Worm (Caenorhabditis elegans) whole organism, young adult: ENCODE measurements around the gene nspe-6.

ENCODE experiments used
- B0019.2 ChIP-seq: fragments of 200-800 bp; sonication (Bioruptor generic); conservative IDR thresholded peaks from 2 replicates; pipeline ENCODE4 v1.3.6; 2022; ENCODE audit warnings: missing genetic modification reagents, missing genetic modification characterization, missing compliant biosample characterization
- C06A6.2 ChIP-seq: fragments of 200-800 bp; sonication (Bioruptor generic); conservative IDR thresholded peaks from 2 replicates; pipeline ENCODE4 v1.3.6; 2022; ENCODE audit warnings: missing genetic modification characterization, missing compliant biosample characterization
- F33H1.4 ChIP-seq: fragments of 200-800 bp; sonication (Bioruptor generic); IDR thresholded peaks from 2 replicates; pipeline ENCODE4 v1.3.6; 2022; ENCODE audit warnings: missing genetic modification reagents, missing genetic modification characterization, missing compliant biosample characterization
- F52B5.7 ChIP-seq: sonication (generic microtip); optimal IDR thresholded peaks from 2 replicates; lab custom pipeline; 2016; ENCODE audit warnings: mild to moderate bottlenecking, missing genetic modification characterization, missing compliant biosample characterization
- K11D2.4 ChIP-seq: fragments of 200-800 bp; sonication (Bioruptor generic); IDR thresholded peaks from 2 replicates; pipeline ENCODE4 v1.3.6; 2022; ENCODE audit warnings: missing genetic modification reagents, missing genetic modification characterization, missing compliant biosample characterization
- T26A5.8 ChIP-seq: sonication (generic microtip); optimal IDR thresholded peaks from 2 replicates; lab custom pipeline; 2016; ENCODE audit warnings: missing genetic modification characterization, missing compliant biosample characterization
- atf-7 ChIP-seq: sonication (generic microtip); optimal IDR thresholded peaks from 2 replicates; lab custom pipeline; 2017; ENCODE audit warnings: mild to moderate bottlenecking, missing genetic modification characterization, missing compliant biosample characterization
- attf-6 ChIP-seq: fragments of 200-800 bp; sonication (Bioruptor generic); IDR thresholded peaks from 2 replicates; pipeline ENCODE4 v1.3.6; 2022; ENCODE audit warnings: missing genetic modification reagents, missing genetic modification characterization, missing compliant biosample characterization
- bed-1 ChIP-seq: fragments of 200-800 bp; sonication (Bioruptor generic); IDR thresholded peaks from 2 replicates; pipeline ENCODE4 v1.3.6; 2022; ENCODE audit warnings: missing genetic modification reagents, missing genetic modification characterization, missing compliant biosample characterization
- bed-2 ChIP-seq: fragments of 200-800 bp; sonication (Bioruptor generic); IDR thresholded peaks from 2 replicates; pipeline ENCODE4 v1.3.6; 2022; ENCODE audit warnings: missing genetic modification reagents, missing genetic modification characterization, missing compliant biosample characterization
- ceh-27 ChIP-seq: fragments of 200-800 bp; sonication (Bioruptor generic); optimal IDR thresholded peaks from 2 replicates; lab custom pipeline; 2018; ENCODE audit warnings: mild to moderate bottlenecking, missing genetic modification characterization, moderate library complexity, missing compliant biosample characterization
- ceh-40 ChIP-seq: fragments of 200-800 bp; sonication (Bioruptor generic); IDR thresholded peaks from 2 replicates; pipeline ENCODE4 v1.3.6; 2022; ENCODE audit warnings: missing genetic modification characterization, missing compliant biosample characterization
- ceh-79 ChIP-seq: sonication (generic microtip); optimal IDR thresholded peaks from 2 replicates; lab custom pipeline; 2017; ENCODE audit warnings: mild to moderate bottlenecking, missing genetic modification characterization, missing compliant biosample characterization
- dox-1 ChIP-seq: fragments of 200-800 bp; sonication (Bioruptor generic); IDR thresholded peaks from 2 replicates; pipeline ENCODE4 v1.3.6; 2022; ENCODE audit warnings: missing genetic modification reagents, missing genetic modification characterization, missing compliant biosample characterization
- dpff-1 ChIP-seq: sonication (generic microtip); optimal IDR thresholded peaks from 2 replicates; lab custom pipeline; 2017; ENCODE audit warnings: mild to moderate bottlenecking, missing genetic modification characterization, missing compliant biosample characterization
- egl-18 ChIP-seq: fragments of 200-800 bp; sonication (Bioruptor generic); IDR thresholded peaks from 2 replicates; pipeline ENCODE4 v1.3.6; 2022; ENCODE audit warnings: missing genetic modification reagents, missing genetic modification characterization, missing compliant biosample characterization
- egl-44 ChIP-seq: fragments of 200-800 bp; sonication (Bioruptor generic); IDR thresholded peaks from 2 replicates; pipeline ENCODE4 v1.3.6; 2022; ENCODE audit warnings: missing genetic modification reagents, missing genetic modification characterization, missing compliant biosample characterization
- ets-4 ChIP-seq: fragments of 200-800 bp; sonication (Bioruptor generic); optimal IDR thresholded peaks from 2 replicates; lab custom pipeline; 2018; ENCODE audit warnings: mild to moderate bottlenecking, missing genetic modification characterization, missing compliant biosample characterization
- gei-17 ChIP-seq: fragments of 200-800 bp; sonication (Bioruptor generic); optimal IDR thresholded peaks from 2 replicates; lab custom pipeline; 2018; ENCODE audit warnings: mild to moderate bottlenecking, missing genetic modification characterization, missing compliant biosample characterization
- hmg-1.2 ChIP-seq: fragments of 200-800 bp; sonication (Bioruptor generic); IDR thresholded peaks from 2 replicates; pipeline ENCODE4 v1.3.6; 2022; ENCODE audit warnings: missing genetic modification reagents, missing genetic modification characterization, missing compliant biosample characterization
- lag-1 ChIP-seq: fragments of 200-800 bp; sonication (Bioruptor generic); IDR thresholded peaks from 2 replicates; pipeline ENCODE4 v1.3.6; 2022; ENCODE audit warnings: missing genetic modification reagents, missing genetic modification characterization, missing compliant biosample characterization
- lin-26 ChIP-seq: fragments of 200-800 bp; sonication (Bioruptor generic); IDR thresholded peaks from 2 replicates; pipeline ENCODE4 v1.3.6; 2022; ENCODE audit warnings: missing genetic modification reagents, missing genetic modification characterization, missing compliant biosample characterization
- lin-40 ChIP-seq: sonication (generic microtip); optimal IDR thresholded peaks from 2 replicates; lab custom pipeline; 2016; ENCODE audit warnings: missing genetic modification characterization, mild to moderate bottlenecking, missing compliant biosample characterization, missing genotype, missing genetic modification reagents
- lsl-1 ChIP-seq: fragments of 200-800 bp; sonication (Bioruptor generic); optimal IDR thresholded peaks from 2 replicates; lab custom pipeline; 2018; ENCODE audit warnings: mild to moderate bottlenecking, missing genetic modification characterization, moderate library complexity, missing compliant biosample characterization
- madf-6 ChIP-seq: fragments of 200-800 bp; sonication (Bioruptor generic); IDR thresholded peaks from 2 replicates; pipeline ENCODE4 v1.3.6; 2022; ENCODE audit warnings: missing genetic modification reagents, missing genetic modification characterization, missing compliant biosample characterization
- madf-8 ChIP-seq: fragments of 200-800 bp; sonication (Bioruptor generic); conservative IDR thresholded peaks from 2 replicates; pipeline ENCODE4 v1.3.6; 2022; ENCODE audit warnings: missing genetic modification reagents, missing genetic modification characterization, missing compliant biosample characterization
- mel-28 ChIP-seq: sonication (generic microtip); optimal IDR thresholded peaks from 2 replicates; lab custom pipeline; 2016; ENCODE audit warnings: borderline replicate concordance, mild to moderate bottlenecking, missing genetic modification characterization, missing compliant biosample characterization
- mes-4 ChIP-seq: sonication (generic microtip); optimal IDR thresholded peaks from 2 replicates; lab custom pipeline; 2016; ENCODE audit warnings: missing genotype, missing genetic modification characterization, missing compliant biosample characterization
- nfya-1 ChIP-seq: sonication (generic microtip); optimal IDR thresholded peaks from 2 replicates; lab custom pipeline; 2017; ENCODE audit warnings: antibody characterized with exemption, missing compliant biosample characterization, missing genetic modification characterization, borderline replicate concordance; ENCODE audit not compliant: insufficient read depth
- nhr-27 ChIP-seq: fragments of 200-800 bp; sonication (Bioruptor generic); optimal IDR thresholded peaks from 2 replicates; lab custom pipeline; 2018; ENCODE audit warnings: mild to moderate bottlenecking, missing genetic modification characterization, moderate library complexity, missing compliant biosample characterization
- nhr-90 ChIP-seq: sonication (generic microtip); optimal IDR thresholded peaks from 2 replicates; lab custom pipeline; 2016; ENCODE audit warnings: missing genotype, mild to moderate bottlenecking, missing genetic modification characterization, missing compliant biosample characterization
- rec-8 ChIP-seq, 2 experiments: sonication (generic microtip); optimal IDR thresholded peaks; 2 replicates each; lab custom pipeline; 2016; ENCODE audit warnings: mild to moderate bottlenecking in 2 of 2, missing genetic modification characterization in 2 of 2, missing genetic modification reagents in 2 of 2, missing genotype in 2 of 2, missing biosample characterization in 1 of 2, missing compliant biosample characterization in 1 of 2, moderate library complexity in 1 of 2
- snpc-4 ChIP-seq, 5 experiments: fragments of 150-350 bp in 1 of 5; sonication (generic microtip) in 4 of 5; optimal IDR thresholded peaks; 2 replicates each; lab custom pipeline; 2014 to 2018; ENCODE audit warnings: missing genetic modification characterization in 5 of 5, missing biosample characterization in 3 of 5, antibody characterized with exemption in 2 of 5, mild to moderate bottlenecking in 2 of 5, missing compliant biosample characterization in 2 of 5, missing genotype in 2 of 5, moderate library complexity in 2 of 5, missing genetic modification reagents in 1 of 5
- ztf-25 ChIP-seq: fragments of 200-800 bp; sonication (Bioruptor generic); IDR thresholded peaks from 2 replicates; pipeline ENCODE4 v1.3.6; 2022; ENCODE audit warnings: missing genetic modification reagents, missing genetic modification characterization, missing compliant biosample characterization
- ztf-26 ChIP-seq: sonication (generic microtip); optimal IDR thresholded peaks from 2 replicates; lab custom pipeline; 2017; ENCODE audit warnings: missing genetic modification characterization, missing compliant biosample characterization
- ztf-28 ChIP-seq: fragments of 200-800 bp; sonication (Bioruptor generic); IDR thresholded peaks from 2 replicates; pipeline ENCODE4 v1.3.6; 2022; ENCODE audit warnings: missing genetic modification reagents, missing genetic modification characterization, missing compliant biosample characterization

The nspe-6 gene

DNA sequence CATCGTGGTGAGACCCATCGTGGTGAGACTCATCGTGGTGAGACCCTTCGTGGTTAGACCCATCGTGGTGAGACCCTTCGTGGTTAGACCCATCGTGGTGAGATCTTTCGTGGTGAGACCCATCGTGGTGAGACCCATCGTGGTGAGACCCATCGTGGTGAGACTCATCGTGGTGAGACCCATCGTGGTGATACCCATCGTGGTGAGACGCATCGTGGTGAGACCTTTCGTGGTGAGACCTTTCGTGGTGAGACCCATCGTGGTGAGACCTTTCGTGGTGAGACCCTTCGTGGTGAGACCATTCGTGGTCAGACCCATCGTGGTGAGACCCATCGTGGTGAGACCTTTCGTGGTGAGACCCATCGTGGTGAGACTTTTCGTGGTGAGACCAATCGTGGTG, 35.2 kb upstream of the nspe-6 start:
- peak; percentile 28; the same call in 1 of the 2 replicates for TF ChIP-seq F33H1.4 (GFP tag; lab: Robert Waterston, UW)

DNA sequence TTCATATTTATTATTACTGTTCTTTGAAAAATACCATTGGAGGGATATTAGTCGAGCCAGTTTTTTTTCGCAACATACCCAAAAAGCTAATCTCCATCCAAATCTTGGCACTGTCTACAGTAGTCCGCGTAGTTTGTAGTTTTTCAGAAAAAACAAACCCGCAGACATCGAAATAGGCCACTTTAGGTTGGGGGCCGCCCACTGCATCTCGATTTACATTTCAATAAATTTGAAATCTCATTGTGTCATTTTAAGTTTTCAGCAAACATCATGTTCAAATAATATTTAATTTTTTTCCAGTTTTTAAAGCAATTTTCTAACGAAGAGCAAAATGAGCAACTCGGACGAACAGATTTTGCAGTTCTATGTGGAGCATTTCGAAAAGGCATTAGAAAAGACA, 24.4 kb upstream of the nspe-6 start, which contains the start of gene nhr-235:
Gene nhr-235, plus strand, starts transcription at position 301 of the 400 bp plus-strand sequence.
- TF ChIP-seq K11D2.4 (GFP tag; lab: Robert Waterston, UW): no peak

DNA sequence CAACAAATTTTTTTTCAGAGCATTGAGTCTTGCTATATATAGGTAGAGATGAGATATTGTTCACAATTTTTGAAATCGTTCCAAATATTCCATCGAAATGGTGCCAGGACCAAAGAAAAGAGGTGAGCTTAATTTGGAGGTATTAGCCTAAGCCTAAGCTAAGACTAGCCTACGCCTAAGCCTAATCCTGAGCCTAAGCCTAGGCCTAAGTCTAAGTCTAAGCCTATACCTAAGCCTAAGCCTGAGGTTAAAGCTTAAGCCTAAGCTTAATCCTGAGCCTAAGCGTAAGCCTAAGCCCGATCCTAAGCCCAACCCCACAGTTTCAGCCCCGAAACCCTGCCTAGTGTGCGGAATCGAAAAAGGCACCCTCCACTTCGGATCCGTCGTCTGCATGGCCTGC, 20.6 kb upstream of the nspe-6 start, which contains the start of gene nhr-234:
Gene nhr-234, plus strand, starts transcription at position 77 of the 400 bp plus-strand sequence.
- TF ChIP-seq B0019.2 (GFP tag; lab: Robert Waterston, UW): no peak
- TF ChIP-seq madf-6 (GFP tag; lab: Robert Waterston, UW): no peak
- TF ChIP-seq attf-6: no peak
- no peak for TF ChIP-seq lin-26 (GFP tag; lab: Robert Waterston, UW)
- no peak for TF ChIP-seq ceh-27 (GFP tag; lab: Kevin White, UChicago)
- TF ChIP-seq dpff-1: no peak
- TF ChIP-seq dox-1: no peak
- no peak for TF ChIP-seq egl-44 (GFP tag; lab: Robert Waterston, UW)
- TF ChIP-seq ets-4 (GFP tag; lab: Kevin White, UChicago): no peak
- no peak for TF ChIP-seq nhr-90 (tag; lab: Kevin White, UChicago)

DNA sequence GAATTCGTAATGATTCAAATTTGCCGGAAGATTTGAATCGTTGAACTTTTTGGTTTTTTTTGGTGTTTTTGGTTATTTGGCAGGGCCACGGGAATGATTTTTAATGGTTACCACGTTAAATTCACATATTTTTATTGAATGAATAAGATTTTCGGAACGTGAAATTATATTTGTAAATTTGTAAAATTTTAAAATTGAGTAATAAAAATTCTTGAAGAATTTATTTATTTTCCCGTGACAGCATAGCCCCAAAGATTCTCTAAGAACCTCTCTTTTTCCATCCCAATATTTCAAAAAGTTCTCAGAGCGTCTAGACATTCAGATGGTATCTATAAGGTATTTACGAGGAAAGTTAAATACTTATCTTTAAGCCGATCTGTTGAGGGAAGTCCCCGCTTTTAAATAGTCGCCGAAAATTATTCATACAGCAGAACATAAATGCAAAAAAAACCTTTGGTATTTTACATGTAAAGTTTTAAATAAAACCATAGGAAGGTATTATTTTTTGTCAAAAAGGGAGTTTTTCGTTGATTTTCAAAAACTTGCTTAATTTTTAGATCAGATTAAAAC, 18.9 kb upstream of the nspe-6 start, which contains the start of gene Y38E10A.17:
Gene Y38E10A.17, minus strand, starts transcription at position 51 of the 570 bp plus-strand sequence.
- TF ChIP-seq bed-2 (GFP tag; lab: Robert Waterston, UW): no peak
- no peak for TF ChIP-seq madf-8 (GFP tag; lab: Robert Waterston, UW)
- TF ChIP-seq nfya-1: no peak
- TF ChIP-seq ztf-26 (tag; lab: Kevin White, UChicago): no peak
- TF ChIP-seq gei-17: no peak
- TF ChIP-seq lag-1 (GFP tag; lab: Robert Waterston, UW): no peak
- no peak for TF ChIP-seq ceh-79 (tag; lab: Kevin White, UChicago)
- no peak for TF ChIP-seq egl-18 (GFP tag; lab: Robert Waterston, UW)
- TF ChIP-seq lin-26 (GFP tag; lab: Robert Waterston, UW): no peak
- no peak for TF ChIP-seq C06A6.2 (GFP tag; lab: Robert Waterston, UW)
- TF ChIP-seq, all 124 proteins: peak for 0

DNA sequence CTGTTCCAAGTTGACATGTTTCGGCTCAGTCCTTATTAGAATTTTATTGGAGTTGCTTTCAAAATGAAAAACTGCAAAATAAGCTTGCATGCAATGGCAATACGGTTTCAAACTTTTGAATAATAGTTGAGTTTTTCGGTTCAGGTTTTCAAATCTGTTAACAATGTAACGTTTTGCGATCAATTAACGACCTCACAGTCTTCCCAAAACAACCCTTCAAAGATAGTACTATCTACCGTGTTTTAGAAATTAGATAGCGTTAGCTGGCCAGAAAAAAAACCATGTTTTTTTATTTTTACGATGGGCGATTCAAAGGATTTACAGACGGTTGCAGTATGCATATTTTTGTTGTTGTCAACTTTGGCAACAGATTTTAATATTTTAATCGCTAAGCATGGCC, 14.9 kb upstream of the nspe-6 start, which contains the start of gene Y38E10A.34:
Gene Y38E10A.34, plus strand, starts transcription at position 301 of the 400 bp plus-strand sequence.
- TF ChIP-seq lsl-1 (GFP tag; lab: Kevin White, UChicago) (no peak), nhr-27 (tag; lab: Kevin White, UChicago) (no peak), dox-1 (no peak), mel-28 (no peak), mes-4 (no peak), gei-17 (no peak), ceh-40 (GFP tag; lab: Robert Waterston, UW) (no peak)

DNA sequence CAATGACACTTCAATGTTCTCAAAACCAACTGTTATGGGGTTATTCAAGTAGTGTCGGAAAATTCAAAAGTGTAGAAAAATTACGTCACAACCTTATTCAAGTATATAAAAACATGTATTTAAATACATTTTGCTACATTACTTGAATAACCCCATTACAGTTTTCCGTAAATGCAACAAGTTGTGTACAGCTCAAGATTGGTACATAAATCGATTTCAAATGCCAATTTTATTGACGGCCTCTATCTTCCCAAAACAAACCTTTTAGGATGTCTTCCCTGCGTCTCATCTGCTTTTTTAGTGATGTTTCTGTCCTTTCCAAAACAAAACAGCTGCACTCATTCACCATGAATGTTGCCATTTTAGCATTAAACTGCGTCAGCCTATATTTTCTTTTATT, 13.4 kb upstream of the nspe-6 start, which contains the start of gene Y38E10A.28:
Gene Y38E10A.28, plus strand, starts transcription at position 301 of the 400 bp plus-strand sequence.
- TF ChIP-seq B0019.2 (GFP tag; lab: Robert Waterston, UW): no peak
- TF ChIP-seq, all 124 proteins: peak for 0

DNA sequence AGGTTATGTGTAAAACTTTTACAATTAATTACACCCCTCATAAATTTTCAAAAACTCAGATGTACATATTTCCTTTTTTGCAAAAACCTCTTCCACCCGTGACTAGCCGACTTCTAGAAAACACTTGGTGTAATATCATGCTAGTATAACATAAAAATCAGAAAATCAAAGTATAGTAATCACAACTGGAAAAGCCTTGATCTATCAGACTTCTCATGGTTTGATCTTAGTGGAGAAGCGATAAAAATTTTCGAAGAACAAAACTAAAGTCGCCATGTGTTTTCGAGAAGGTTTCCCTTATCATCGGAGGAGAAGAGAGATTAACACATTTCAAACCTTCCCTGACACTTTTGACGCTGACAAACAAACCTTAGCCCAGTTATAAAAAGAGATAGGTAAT, 12.6 kb upstream of the nspe-6 start, which contains the start of gene nspe-5:
Gene nspe-5, plus strand, starts transcription at position 301 of the 400 bp plus-strand sequence.
- TF ChIP-seq atf-7 (tag; lab: Kevin White, UChicago): no peak
- TF ChIP-seq hmg-1.2 (GFP tag; lab: Robert Waterston, UW): no peak
- TF ChIP-seq bed-2 (GFP tag; lab: Robert Waterston, UW): no peak
- TF ChIP-seq ztf-28 (GFP tag; lab: Robert Waterston, UW): no peak
- TF ChIP-seq lin-26 (GFP tag; lab: Robert Waterston, UW): no peak
- TF ChIP-seq snpc-4 (GFP tag; optimal IDR thresholded peaks at IDR 0.05; lab: Kevin White, UChicago): no peak
- no peak for TF ChIP-seq snpc-4 (tag; optimal IDR thresholded peaks at IDR 0.05; lab: Kevin White, UChicago)
- no peak for TF ChIP-seq F52B5.7 (tag; lab: Kevin White, UChicago)
- TF ChIP-seq rec-8 (tag; optimal IDR thresholded peaks at IDR 0.05; lab: Kevin White, UChicago): no peak
- TF ChIP-seq lin-40 (tag; lab: Kevin White, UChicago): no peak
- no peak for TF ChIP-seq ceh-40 (GFP tag; lab: Robert Waterston, UW)
- no peak for TF ChIP-seq lag-1 (GFP tag; lab: Robert Waterston, UW)
- TF ChIP-seq T26A5.8 (tag; lab: Kevin White, UChicago): no peak
- no peak for TF ChIP-seq madf-8 (GFP tag; lab: Robert Waterston, UW)
- TF ChIP-seq bed-1 (GFP tag; lab: Robert Waterston, UW): no peak
- TF ChIP-seq ztf-25: no peak
